Worm (Caenorhabditis elegans) whole organism, L1 larva: Measurements from ENCODE around the gene F15A4.5.

Source experiments
- C16A3.4 ChIP-seq: fragments of 150-350 bp; optimal IDR thresholded peaks from 2 replicates; lab custom pipeline; 2014; ENCODE audit warnings: missing biosample characterization, missing genetic modification characterization
- F16B12.6 ChIP-seq: fragments of 150-350 bp; optimal IDR thresholded peaks from 2 replicates; lab custom pipeline; 2014; ENCODE audit warnings: missing biosample characterization, missing genetic modification characterization
- aha-1 ChIP-seq: fragments of 150-350 bp; optimal IDR thresholded peaks from 2 replicates; lab custom pipeline; 2014; ENCODE audit warnings: missing biosample characterization, missing genetic modification characterization
- alr-1 ChIP-seq: fragments of 200-800 bp; sonication (Bioruptor generic); optimal IDR thresholded peaks from 2 replicates; lab custom pipeline; 2018; ENCODE audit warnings: borderline replicate concordance, mild to moderate bottlenecking, missing genetic modification characterization, missing compliant biosample characterization
- ama-1 ChIP-seq: fragments of 150-350 bp; optimal IDR thresholded peaks from 2 replicates; lab custom pipeline; 2014
- blmp-1 ChIP-seq: fragments of 150-350 bp; optimal IDR thresholded peaks from 2 replicates; lab custom pipeline; 2014; ENCODE audit warnings: missing biosample characterization, missing genetic modification characterization
- ceh-8 ChIP-seq: fragments of 200-800 bp; sonication (Bioruptor generic); optimal IDR thresholded peaks from 2 replicates; lab custom pipeline; 2018; ENCODE audit warnings: mild to moderate bottlenecking, missing genetic modification characterization, moderate library complexity, missing compliant biosample characterization
- ces-1 ChIP-seq: fragments of 150-350 bp; optimal IDR thresholded peaks from 2 replicates; lab custom pipeline; 2014; ENCODE audit warnings: missing biosample characterization, missing genetic modification reagents, missing genetic modification characterization
- dpl-1 ChIP-seq, 3 experiments: fragments of 150-350 bp in 2 of 3; sonication (generic microtip) in 1 of 3; optimal IDR thresholded peaks; 2 replicates each; lab custom pipeline; 2014 to 2017; ENCODE audit warnings: missing biosample characterization in 3 of 3, missing genetic modification characterization in 3 of 3, missing genetic modification reagents in 3 of 3
- dsc-1 ChIP-seq: sonication (generic microtip); optimal IDR thresholded peaks from 2 replicates; lab custom pipeline; 2016; ENCODE audit warnings: mild to moderate bottlenecking, missing genetic modification characterization, missing compliant biosample characterization
- efl-3 ChIP-seq: fragments of 200-800 bp; sonication (Bioruptor generic); optimal IDR thresholded peaks from 2 replicates; lab custom pipeline; 2018; ENCODE audit warnings: mild to moderate bottlenecking, missing genetic modification characterization, missing compliant biosample characterization
- egl-27 ChIP-seq, 2 experiments: fragments of 150-350 bp in 1 of 2; sonication (generic microtip); optimal IDR thresholded peaks; 3 replicates each; lab custom pipeline; 2017 to 2018; ENCODE audit warnings: missing biosample characterization in 2 of 2, missing genetic modification characterization in 2 of 2, missing genetic modification reagents in 2 of 2
- elt-2 ChIP-seq: sonication (generic microtip); optimal IDR thresholded peaks from 2 replicates; lab custom pipeline; 2016; ENCODE audit warnings: missing genetic modification characterization, mild to moderate bottlenecking, inconsistent platforms, missing compliant biosample characterization, missing genetic modification reagents
- fkh-8 ChIP-seq: sonication (generic microtip); optimal IDR thresholded peaks from 2 replicates; lab custom pipeline; 2016; ENCODE audit warnings: mild to moderate bottlenecking, missing genetic modification characterization, missing compliant biosample characterization
- fos-1 ChIP-seq: fragments of 150-350 bp; optimal IDR thresholded peaks from 2 replicates; lab custom pipeline; 2014; ENCODE audit warnings: missing biosample characterization, missing genetic modification characterization
- grh-1 ChIP-seq: fragments of 200-800 bp; sonication (Bioruptor generic); IDR thresholded peaks from 2 replicates; pipeline ENCODE4 v1.3.6; 2022; ENCODE audit warnings: missing genetic modification reagents, missing genetic modification characterization, missing compliant biosample characterization
- hpl-2 ChIP-seq: fragments of 150-350 bp; optimal IDR thresholded peaks from 2 replicates; lab custom pipeline; 2014; ENCODE audit warnings: missing biosample characterization, missing genetic modification reagents, missing genetic modification characterization
- irx-1 ChIP-seq: sonication (generic microtip); optimal IDR thresholded peaks from 2 replicates; lab custom pipeline; 2016; ENCODE audit warnings: missing genetic modification characterization, missing compliant biosample characterization
- isw-1 ChIP-seq: fragments of 200-800 bp; sonication (Bioruptor generic); IDR thresholded peaks from 2 replicates; pipeline ENCODE4 v1.3.6; 2022; ENCODE audit warnings: missing genetic modification characterization, missing compliant biosample characterization
- lin-14 ChIP-seq: fragments of 200-800 bp; sonication (Bioruptor generic); optimal IDR thresholded peaks from 2 replicates; lab custom pipeline; 2018; ENCODE audit warnings: mild to moderate bottlenecking, missing genetic modification characterization, moderate library complexity, missing compliant biosample characterization
- lin-15B ChIP-seq: fragments of 150-350 bp; sonication (generic microtip); optimal IDR thresholded peaks from 3 replicates; lab custom pipeline; 2014; ENCODE audit warnings: missing biosample characterization, missing genetic modification characterization
- lin-35 ChIP-seq, 2 experiments: fragments of 150-350 bp; optimal IDR thresholded peaks; 2 replicates each; lab custom pipeline; 2014; ENCODE audit warnings: missing biosample characterization in 2 of 2, missing genetic modification characterization in 2 of 2, missing genetic modification reagents in 2 of 2
- lir-3 ChIP-seq: sonication (generic microtip); optimal IDR thresholded peaks from 2 replicates; lab custom pipeline; 2016; ENCODE audit warnings: mild to moderate bottlenecking, missing genetic modification characterization, moderate library complexity, missing compliant biosample characterization; ENCODE audit not compliant: poor library complexity
- lsy-2 ChIP-seq, 2 experiments: fragments of 150-350 bp; optimal IDR thresholded peaks; 2 replicates each; lab custom pipeline; 2014; ENCODE audit warnings: missing biosample characterization in 2 of 2, missing genetic modification characterization in 2 of 2
- mdl-1 ChIP-seq, 2 experiments: fragments of 150-350 bp; optimal IDR thresholded peaks; 2 replicates each; lab custom pipeline; 2014 to 2017; ENCODE audit warnings: missing biosample characterization in 2 of 2, missing genetic modification characterization in 2 of 2, inconsistent platforms in 1 of 2
- mep-1 ChIP-seq: fragments of 150-350 bp; optimal IDR thresholded peaks from 2 replicates; lab custom pipeline; 2014; ENCODE audit warnings: missing biosample characterization, missing genetic modification characterization
- nhr-19 ChIP-seq: fragments of 200-800 bp; sonication (Bioruptor generic); conservative IDR thresholded peaks from 2 replicates; pipeline ENCODE4 v1.3.6; 2022; ENCODE audit warnings: missing genetic modification characterization, missing compliant biosample characterization
- nhr-20 ChIP-seq: sonication (generic microtip); optimal IDR thresholded peaks from 2 replicates; lab custom pipeline; 2016; ENCODE audit warnings: mild to moderate bottlenecking, missing genetic modification characterization, missing compliant biosample characterization
- nhr-237 ChIP-seq: fragments of 150-350 bp; optimal IDR thresholded peaks from 2 replicates; lab custom pipeline; 2014; ENCODE audit warnings: missing biosample characterization, missing genetic modification characterization
- nhr-28 ChIP-seq: fragments of 150-350 bp; optimal IDR thresholded peaks from 2 replicates; lab custom pipeline; 2014; ENCODE audit warnings: missing biosample characterization, missing genetic modification characterization
- nhr-76 ChIP-seq: sonication (generic microtip); optimal IDR thresholded peaks from 2 replicates; lab custom pipeline; 2017; ENCODE audit warnings: missing biosample characterization, missing genetic modification characterization
- nhr-84 ChIP-seq: sonication (generic microtip); optimal IDR thresholded peaks from 2 replicates; lab custom pipeline; 2017; ENCODE audit warnings: missing biosample characterization, missing genetic modification characterization
- nhr-85 ChIP-seq: sonication (generic microtip); peaks from one replicate; lab custom pipeline; 2016; ENCODE audit warnings: missing genetic modification characterization, inconsistent platforms, missing compliant biosample characterization
- nhr-90 ChIP-seq: sonication (generic microtip); optimal IDR thresholded peaks from 2 replicates; lab custom pipeline; 2016; ENCODE audit warnings: mild to moderate bottlenecking, missing genetic modification characterization, missing compliant biosample characterization; ENCODE audit not compliant: poor library complexity
- pax-3 ChIP-seq: fragments of 200-800 bp; sonication (Bioruptor generic); optimal IDR thresholded peaks from 2 replicates; lab custom pipeline; 2018; ENCODE audit warnings: mild to moderate bottlenecking, missing genetic modification characterization, moderate library complexity, missing compliant biosample characterization
- rnt-1 ChIP-seq: sonication (generic microtip); optimal IDR thresholded peaks from 2 replicates; lab custom pipeline; 2016; ENCODE audit warnings: mild to moderate bottlenecking, missing genetic modification characterization, moderate library complexity, missing compliant biosample characterization
- skn-1 ChIP-seq: fragments of 150-350 bp; optimal IDR thresholded peaks from 2 replicates; lab custom pipeline; 2014; ENCODE audit warnings: missing biosample characterization, missing genetic modification characterization
- snpc-4 ChIP-seq: fragments of 150-350 bp; optimal IDR thresholded peaks from 2 replicates; lab custom pipeline; 2014; ENCODE audit warnings: missing biosample characterization, missing genetic modification characterization
- sox-4 ChIP-seq: sonication (generic microtip); optimal IDR thresholded peaks from 2 replicates; lab custom pipeline; 2016; ENCODE audit warnings: missing genetic modification characterization, missing compliant biosample characterization
- sptf-1 ChIP-seq: fragments of 150-350 bp; optimal IDR thresholded peaks from 2 replicates; lab custom pipeline; 2014; ENCODE audit warnings: missing biosample characterization, missing genetic modification characterization
- sup-37 ChIP-seq: fragments of 200-800 bp; sonication (Bioruptor generic); optimal IDR thresholded peaks from 2 replicates; lab custom pipeline; 2018; ENCODE audit warnings: mild to moderate bottlenecking, missing genetic modification characterization, missing compliant biosample characterization
- swsn-7 ChIP-seq: sonication (generic microtip); optimal IDR thresholded peaks from 2 replicates; lab custom pipeline; 2016; ENCODE audit warnings: missing genetic modification characterization, missing compliant biosample characterization
- tbx-2 ChIP-seq: sonication (generic microtip); optimal IDR thresholded peaks from 2 replicates; lab custom pipeline; 2016; ENCODE audit warnings: missing genetic modification characterization, missing compliant biosample characterization
- tlp-1 ChIP-seq: fragments of 150-350 bp; optimal IDR thresholded peaks from 2 replicates; lab custom pipeline; 2014; ENCODE audit warnings: missing biosample characterization, missing genetic modification characterization
- unc-130 ChIP-seq: fragments of 150-350 bp; optimal IDR thresholded peaks from 2 replicates; lab custom pipeline; 2017; ENCODE audit warnings: missing biosample characterization, missing genetic modification characterization, inconsistent platforms
- unc-30 ChIP-seq: sonication (generic microtip); optimal IDR thresholded peaks from 2 replicates; lab custom pipeline; 2017; ENCODE audit warnings: missing biosample characterization, missing genetic modification characterization
- unc-98 ChIP-seq: fragments of 200-800 bp; sonication (Bioruptor generic); IDR thresholded peaks from 2 replicates; pipeline ENCODE4 v1.3.6; 2022; ENCODE audit warnings: missing genetic modification characterization, missing compliant biosample characterization
- zag-1 ChIP-seq: fragments of 150-350 bp; optimal IDR thresholded peaks from 2 replicates; lab custom pipeline; 2014; ENCODE audit warnings: missing biosample characterization, missing genetic modification characterization
- ztf-4 ChIP-seq: fragments of 150-350 bp; optimal IDR thresholded peaks from 2 replicates; lab custom pipeline; 2014; ENCODE audit warnings: missing biosample characterization, missing genetic modification characterization

The F15A4.5 gene

ce11 chrII:12496981-12497380 is 25.9 kb upstream of the F15A4.5 start, which contains the start of gene T21B4.3:
T21B4.3 (minus strand) TSS chrII:12497081.
- no peak for TF ChIP-seq irx-1 (tag; lab: Kevin White, UChicago)
- TF ChIP-seq rnt-1 (tag; lab: Kevin White, UChicago): no peak
- TF ChIP-seq nhr-90 (tag; lab: Kevin White, UChicago): no peak
- TF ChIP-seq ztf-4: no peak
- TF ChIP-seq sup-37: no peak
- no peak for TF ChIP-seq grh-1 (GFP tag; lab: Robert Waterston, UW)
- no peak for TF ChIP-seq alr-1
- no peak for TF ChIP-seq nhr-19 (GFP tag; lab: Robert Waterston, UW)
- no peak for TF ChIP-seq isw-1 (GFP tag; lab: Robert Waterston, UW)

ce11 chrII:12494556-12495131 is 23.6 kb upstream of the F15A4.5 start, which contains the start of gene col-85:
col-85 (minus strand) TSS chrII:12495095.
- TF ChIP-seq snpc-4 (tag; lab: Kevin White, UChicago) (peak; percentile 90), tlp-1 (tag; lab: Kevin White, UChicago) (no peak), nhr-20 (tag; lab: Kevin White, UChicago) (peak; percentile 70), efl-3 (GFP tag; lab: Kevin White, UChicago) (no peak), nhr-85 (tag; lab: Kevin White, UChicago) (peak; percentile 72), isw-1 (GFP tag; lab: Robert Waterston, UW) (peak; percentile 36; the same call in 1 of the 2 replicates), lir-3 (peak; percentile 44), tbx-2 (tag; lab: Kevin White, UChicago) (peak; percentile 62), unc-130 (tag; lab: Kevin White, UChicago) (peak; percentile 12), lin-14 (GFP tag; lab: Kevin White, UChicago) (peak; percentile 74), hpl-2 (peak; percentile 5), nhr-90 (tag; lab: Kevin White, UChicago) (peak; percentile 70), lsy-2 (tag; optimal IDR thresholded peaks at IDR 0.05; lab: Kevin White, UChicago) (peak; percentile 57 to 68), alr-1 (no peak), C16A3.4 (tag; lab: Kevin White, UChicago) (peak; percentile 65), lin-35 (GFP tag; optimal IDR thresholded peaks at IDR 0.05; lab: Kevin White, UChicago) (peak; percentile 71 to 77), skn-1 (tag; lab: Kevin White, UChicago) (peak; percentile 53), fos-1 (tag; lab: Kevin White, UChicago) (peak; percentile 69), mep-1 (peak; percentile 56), nhr-84 (tag; lab: Kevin White, UChicago) (no peak), aha-1 (tag; lab: Kevin White, UChicago) (no peak), ama-1 (lab: Kevin White, UChicago) (no peak), nhr-28 (no peak), nhr-19 (GFP tag; lab: Robert Waterston, UW) (peak; percentile 76), rnt-1 (tag; lab: Kevin White, UChicago) (peak; percentile 68), sptf-1 (tag; lab: Kevin White, UChicago) (no peak), F16B12.6 (tag; lab: Kevin White, UChicago) (peak; percentile 19), sup-37 (no peak), egl-27 (tag; optimal IDR thresholded peaks at IDR 0.05; lab: Kevin White, UChicago) (peak in 1 of 2 experiments; percentile 53), dpl-1 (GFP tag; optimal IDR thresholded peaks at IDR 0.05; lab: Kevin White, UChicago) (peak; percentile 44 to 66 (median 54)), nhr-76 (tag; lab: Kevin White, UChicago) (no peak), grh-1 (GFP tag; lab: Robert Waterston, UW) (peak; percentile 43; the same call in 1 of the 2 replicates), pax-3 (tag; lab: Kevin White, UChicago) (peak; percentile 47), zag-1 (no peak), sox-4 (tag; lab: Kevin White, UChicago) (no peak), swsn-7 (tag; lab: Kevin White, UChicago) (peak; percentile 73), dsc-1 (peak; percentile 75), lin-15B (tag; lab: Kevin White, UChicago) (peak; percentile 16), elt-2 (tag; lab: Kevin White, UChicago) (peak; percentile 23), ceh-8 (GFP tag; lab: Kevin White, UChicago) (no peak), ztf-4 (no peak), unc-98 (GFP tag; lab: Robert Waterston, UW) (peak; percentile 60; the same call in 1 of the 2 replicates), ces-1 (GFP tag; lab: Kevin White, UChicago) (no peak), fkh-8 (tag; lab: Kevin White, UChicago) (peak; percentile 83), unc-30 (tag; lab: Kevin White, UChicago) (no peak), irx-1 (tag; lab: Kevin White, UChicago) (peak; percentile 57), blmp-1 (tag; lab: Kevin White, UChicago) (no peak), nhr-237 (tag; lab: Kevin White, UChicago) (no peak), mdl-1 (tag; optimal IDR thresholded peaks at IDR 0.05; lab: Kevin White, UChicago) (peak in 1 of 2 experiments; percentile 47)
